Fruit fly (Drosophila melanogaster): Measurements from ENCODE around the gene CG11857.

Gene CG11857

DNA sequence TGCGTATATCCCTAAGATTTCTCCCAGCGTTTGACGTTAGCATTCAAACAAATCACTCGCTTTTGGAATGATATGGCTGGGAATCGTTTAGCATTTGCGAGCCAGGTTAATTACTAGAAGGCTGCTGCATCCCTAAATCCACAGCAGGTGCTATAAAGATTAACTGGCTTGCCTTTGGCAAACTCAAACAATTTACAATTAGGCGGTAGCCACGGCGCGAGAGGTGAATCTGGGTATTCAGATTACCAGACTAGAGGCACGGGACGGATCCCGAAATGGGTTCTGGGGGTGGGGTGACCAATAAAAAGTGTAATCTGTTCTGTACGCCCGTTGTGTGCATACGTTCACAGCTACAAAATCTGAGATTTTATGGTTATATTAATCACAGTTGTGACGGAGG lies 22.5 kb downstream of the CG11857 start, which contains the start of gene CG11892 (continued):
- no peak; the same call in 1 of the 2 replicates for TF ChIP-seq onecut (GFP tag; IDR thresholded peaks at IDR 0.05)
- no peak for TF ChIP-seq Rx (GFP tag; IDR thresholded peaks at IDR 0.05)
- TF ChIP-seq CG3065 (GFP tag; optimal IDR thresholded peaks at IDR 0.05) = no peak
- TF ChIP-seq bowl (GFP tag; IDR thresholded peaks at IDR 0.05) = no peak
- TF ChIP-seq run (tag; optimal IDR thresholded peaks at IDR 0.05) = no peak
- no peak for TF ChIP-seq Pdp1 (GFP tag; optimal IDR thresholded peaks at IDR 0.05)
- no peak for TF ChIP-seq Dfd (GFP tag; optimal IDR thresholded peaks at IDR 0.05)
- TF ChIP-seq sim (GFP tag; IDR thresholded peaks at IDR 0.05) = no peak
- TF ChIP-seq bbx (GFP tag; IDR thresholded peaks at IDR 0.05; ENCODE audit: partially characterized antibody) = no peak
- TF ChIP-seq CG8388 (GFP tag; optimal IDR thresholded peaks at IDR 0.05) = no peak
- TF ChIP-seq CG14860 (GFP tag; IDR thresholded peaks at IDR 0.05; ENCODE audit: partially characterized antibody) = no peak
- no peak for TF ChIP-seq CG11093 (GFP tag; IDR thresholded peaks at IDR 0.05)
- no peak for TF ChIP-seq Spps (tag; optimal IDR thresholded peaks at IDR 0.05)
- no peak for TF ChIP-seq croc (GFP tag; conservative IDR thresholded peaks at IDR 0.05)
- TF ChIP-seq sc (optimal IDR thresholded peaks at IDR 0.05) = no peak
- TF ChIP-seq sc (GFP tag; optimal IDR thresholded peaks at IDR 0.05) = no peak
- TF ChIP-seq so (GFP tag; IDR thresholded peaks at IDR 0.05) = no peak
- no peak for TF ChIP-seq CG15696 (tag; optimal IDR thresholded peaks at IDR 0.05)
- TF ChIP-seq CoRest (tag; optimal IDR thresholded peaks at IDR 0.05) = no peak
- no peak for TF ChIP-seq nerfin-1 (tag; optimal IDR thresholded peaks at IDR 0.05)
- no peak for TF ChIP-seq mirr (GFP tag; optimal IDR thresholded peaks at IDR 0.05)
- no peak for TF ChIP-seq corto (GFP tag; optimal IDR thresholded peaks at IDR 0.05)
- peak; percentile 73 for TF ChIP-seq Hmr (GFP tag; optimal IDR thresholded peaks at IDR 0.05)
- no peak for TF ChIP-seq Mrtf (GFP tag; IDR thresholded peaks at IDR 0.05)
- no peak for TF ChIP-seq CG6683 (GFP tag; optimal IDR thresholded peaks at IDR 0.05)
- no peak for TF ChIP-seq prd (optimal IDR thresholded peaks at IDR 0.05)
- TF ChIP-seq prd (GFP tag; IDR thresholded peaks at IDR 0.05) = no peak
- TF ChIP-seq crp (GFP tag; optimal IDR thresholded peaks at IDR 0.05) = no peak
- no peak for TF ChIP-seq CG5245 (GFP tag; optimal IDR thresholded peaks at IDR 0.05)
- peak; percentile 66 for TF ChIP-seq odd (GFP tag; optimal IDR thresholded peaks at IDR 0.05)
- no peak for TF ChIP-seq CG11398 (GFP tag; optimal IDR thresholded peaks at IDR 0.05)
- no peak for TF ChIP-seq eyg (GFP tag; optimal IDR thresholded peaks at IDR 0.05)
- peak; percentile 44 for TF ChIP-seq CG2120 (GFP tag; optimal IDR thresholded peaks at IDR 0.05)
- no peak for TF ChIP-seq Gug (GFP tag; IDR thresholded peaks at IDR 0.05)
- no peak; the same call in 1 of the 2 replicates for TF ChIP-seq sob (GFP tag; IDR thresholded peaks at IDR 0.05)
- no peak for TF ChIP-seq Camta (GFP tag; optimal IDR thresholded peaks at IDR 0.05)
- no peak for TF ChIP-seq btn (GFP tag; optimal IDR thresholded peaks at IDR 0.05)
- TF ChIP-seq ems (GFP tag; optimal IDR thresholded peaks at IDR 0.05) = no peak
- no peak for TF ChIP-seq slp2 (GFP tag; optimal IDR thresholded peaks at IDR 0.05)
- TF ChIP-seq CG34422 (GFP tag; IDR thresholded peaks at IDR 0.05) = no peak
- no peak for TF ChIP-seq vvl (GFP tag; IDR thresholded peaks at IDR 0.05)
- peak; percentile 6 for TF ChIP-seq her (GFP tag; optimal IDR thresholded peaks at IDR 0.05)
- TF ChIP-seq unpg (GFP tag; optimal IDR thresholded peaks at IDR 0.05) = peak; percentile 51
- peak; percentile 83 for TF ChIP-seq lab (GFP tag; optimal IDR thresholded peaks at IDR 0.05)
- no peak for TF ChIP-seq B-H1 (GFP tag; IDR thresholded peaks at IDR 0.05)
- TF ChIP-seq CG2202 (tag; optimal IDR thresholded peaks at IDR 0.05) = no peak
- no peak for TF ChIP-seq CG14441 (GFP tag; IDR thresholded peaks at IDR 0.05)
- TF ChIP-seq Hand (GFP tag; optimal IDR thresholded peaks at IDR 0.05) = peak; percentile 12
- TF ChIP-seq GATAe (GFP tag; conservative IDR thresholded peaks at IDR 0.05) = no peak
- TF ChIP-seq CG2116 (GFP tag; optimal IDR thresholded peaks at IDR 0.05) = no peak
- no peak for TF ChIP-seq hb (GFP tag; IDR thresholded peaks at IDR 0.05; ENCODE audit: partially characterized antibody)
- TF ChIP-seq lov (optimal IDR thresholded peaks at IDR 0.05) = no peak
- no peak for TF ChIP-seq lov (GFP tag; IDR thresholded peaks at IDR 0.05)
